Worm (Caenorhabditis elegans): ENCODE results near the gene C34F11.1.

The C34F11.1 gene

ce11 chrII:5255435-5255834 lies 42.7 kb downstream of the C34F11.1 start, which contains the start of gene frpr-4:
Gene frpr-4 (minus strand): TSS chrII:5255535.
- TF ChIP-seq tra-4 (tag; optimal IDR thresholded peaks at IDR 0.05) (no peak), flt-1 (GFP tag; IDR thresholded peaks at IDR 0.05) (no peak), hmg-4 (GFP tag; optimal IDR thresholded peaks at IDR 0.05) (no peak), sea-1 (GFP tag; conservative IDR thresholded peaks at IDR 0.05) (no peak), aly-1 (tag; optimal IDR thresholded peaks at IDR 0.05) (no peak), hmbx-1 (tag; optimal IDR thresholded peaks at IDR 0.05) (no peak), hnd-1 (tag; optimal IDR thresholded peaks at IDR 0.05) (no peak), B0310.2 (tag; optimal IDR thresholded peaks at IDR 0.05) (no peak), tbx-11 (GFP tag; IDR thresholded peaks at IDR 0.05) (no peak), ceh-36 (tag; optimal IDR thresholded peaks at IDR 0.05) (no peak), pes-1 (GFP tag; IDR thresholded peaks at IDR 0.05) (no peak), ceh-13 (GFP tag; optimal IDR thresholded peaks at IDR 0.05) (no peak), scrt-1 (GFP tag; IDR thresholded peaks at IDR 0.05) (no peak), F13C5.2 (tag; optimal IDR thresholded peaks at IDR 0.05) (no peak)

Data from whole organism, early embryonic.